Worm (Caenorhabditis elegans) whole organism, L2 larva: ENCODE results near the gene spp-22.
A peak's percentile ranks its signal among the peaks of the same experiment; 100 is the strongest.

Experiments used
- C34F6.9 ChIP-seq: fragments of 150-350 bp; optimal IDR thresholded peaks from 2 replicates; lab custom pipeline; 2014; ENCODE audit warnings: missing biosample characterization, missing genetic modification characterization
- F13H6.1 ChIP-seq: sonication (generic microtip); optimal IDR thresholded peaks from 2 replicates; lab custom pipeline; 2016; ENCODE audit warnings: missing genetic modification characterization, missing compliant biosample characterization
- R02D3.7 ChIP-seq: fragments of 150-350 bp; optimal IDR thresholded peaks from 2 replicates; lab custom pipeline; 2014; ENCODE audit warnings: missing biosample characterization, missing genetic modification characterization
- Y55F3AM.14 ChIP-seq: fragments of 200-800 bp; sonication (Bioruptor generic); optimal IDR thresholded peaks from 2 replicates; lab custom pipeline; 2018; ENCODE audit warnings: mild to moderate bottlenecking, missing genetic modification characterization, missing compliant biosample characterization
- ZK546.5 ChIP-seq: sonication (generic microtip); optimal IDR thresholded peaks from 2 replicates; lab custom pipeline; 2017; ENCODE audit warnings: missing biosample characterization, missing genetic modification characterization
- alr-1 ChIP-seq: fragments of 150-350 bp; optimal IDR thresholded peaks from 2 replicates; lab custom pipeline; 2014; ENCODE audit warnings: missing biosample characterization, missing genetic modification characterization
- aly-2 ChIP-seq: fragments of 150-350 bp; optimal IDR thresholded peaks from 2 replicates; lab custom pipeline; 2014; ENCODE audit warnings: missing biosample characterization, missing genetic modification characterization
- ama-1 ChIP-seq: fragments of 150-350 bp; optimal IDR thresholded peaks from 2 replicates; lab custom pipeline; 2018; ENCODE audit warnings: inconsistent platforms
- blmp-1 ChIP-seq: sonication (generic microtip); optimal IDR thresholded peaks from 2 replicates; lab custom pipeline; 2017; ENCODE audit warnings: missing genetic modification characterization, mild to moderate bottlenecking, missing compliant biosample characterization, antibody characterized with exemption, moderate library complexity; ENCODE audit not compliant: insufficient read depth
- ceh-16 ChIP-seq: fragments of 150-350 bp; optimal IDR thresholded peaks from 2 replicates; lab custom pipeline; 2014; ENCODE audit warnings: missing biosample characterization, missing genetic modification characterization
- ceh-82 ChIP-seq: fragments of 150-350 bp; optimal IDR thresholded peaks from 2 replicates; lab custom pipeline; 2014; ENCODE audit warnings: missing biosample characterization, missing genetic modification characterization
- crh-2 ChIP-seq: sonication (generic microtip); optimal IDR thresholded peaks from 2 replicates; lab custom pipeline; 2017; ENCODE audit warnings: missing biosample characterization, missing genetic modification characterization
- dmd-4 ChIP-seq: sonication (generic microtip); optimal IDR thresholded peaks from 2 replicates; lab custom pipeline; 2017; ENCODE audit warnings: missing biosample characterization, missing genetic modification characterization
- egl-27 ChIP-seq: sonication (generic microtip); optimal IDR thresholded peaks from 3 replicates; lab custom pipeline; 2017; ENCODE audit warnings: missing biosample characterization, missing genetic modification reagents, missing genetic modification characterization
- elt-1 ChIP-seq: fragments of 150-350 bp; optimal IDR thresholded peaks from 2 replicates; lab custom pipeline; 2014; ENCODE audit warnings: missing biosample characterization, missing genetic modification characterization
- elt-3 ChIP-seq: sonication (generic microtip); optimal IDR thresholded peaks from 2 replicates; lab custom pipeline; 2017; ENCODE audit warnings: missing biosample characterization, missing genetic modification characterization
- fos-1 ChIP-seq: fragments of 150-350 bp; optimal IDR thresholded peaks from 2 replicates; lab custom pipeline; 2014; ENCODE audit warnings: missing biosample characterization, missing genetic modification characterization
- gmeb-1 ChIP-seq: fragments of 150-350 bp; optimal IDR thresholded peaks from 2 replicates; lab custom pipeline; 2014; ENCODE audit warnings: missing biosample characterization, missing genetic modification characterization
- lin-11 ChIP-seq: fragments of 150-350 bp; sonication (generic microtip); optimal IDR thresholded peaks from 2 replicates; lab custom pipeline; 2014; ENCODE audit warnings: missing biosample characterization, missing genetic modification characterization, inconsistent platforms, mixed read lengths
- lin-13 ChIP-seq: fragments of 150-350 bp; optimal IDR thresholded peaks from 2 replicates; lab custom pipeline; 2014; ENCODE audit warnings: missing biosample characterization, missing genetic modification reagents, missing genetic modification characterization
- lin-39 ChIP-seq: fragments of 150-350 bp; optimal IDR thresholded peaks from 2 replicates; lab custom pipeline; 2014; ENCODE audit warnings: missing biosample characterization, missing genetic modification reagents, missing genetic modification characterization
- lsy-2 ChIP-seq, 2 experiments: fragments of 150-350 bp in 1 of 2; sonication (generic microtip) in 1 of 2; optimal IDR thresholded peaks; 2 replicates each; lab custom pipeline; 2014 to 2017; ENCODE audit warnings: missing biosample characterization in 2 of 2, missing genetic modification characterization in 2 of 2
- mab-5 ChIP-seq: fragments of 150-350 bp; optimal IDR thresholded peaks from 2 replicates; lab custom pipeline; 2014; ENCODE audit warnings: missing biosample characterization, missing genetic modification characterization
- mbf-1 ChIP-seq: sonication (generic microtip); optimal IDR thresholded peaks from 2 replicates; lab custom pipeline; 2017; ENCODE audit warnings: missing biosample characterization, missing genetic modification characterization
- mdl-1 ChIP-seq, 2 experiments: fragments of 150-350 bp in 1 of 2; sonication (generic microtip) in 1 of 2; optimal IDR thresholded peaks; 2 replicates each; lab custom pipeline; 2017; ENCODE audit warnings: missing biosample characterization in 2 of 2, missing genetic modification characterization in 2 of 2
- nhr-10 ChIP-seq: sonication (generic microtip); optimal IDR thresholded peaks from 2 replicates; lab custom pipeline; 2017; ENCODE audit warnings: missing biosample characterization, missing genetic modification characterization
- nhr-11 ChIP-seq: fragments of 150-350 bp; optimal IDR thresholded peaks from 2 replicates; lab custom pipeline; 2014; ENCODE audit warnings: missing biosample characterization, missing genetic modification characterization
- nhr-12 ChIP-seq: fragments of 150-350 bp; optimal IDR thresholded peaks from 2 replicates; lab custom pipeline; 2014; ENCODE audit warnings: missing biosample characterization, missing genetic modification characterization
- nhr-129 ChIP-seq: fragments of 150-350 bp; optimal IDR thresholded peaks from 2 replicates; lab custom pipeline; 2014; ENCODE audit warnings: missing biosample characterization, missing genetic modification characterization
- nhr-21 ChIP-seq: fragments of 150-350 bp; optimal IDR thresholded peaks from 2 replicates; lab custom pipeline; 2014; ENCODE audit warnings: missing biosample characterization, missing genetic modification characterization
- nhr-23 ChIP-seq: fragments of 150-350 bp; optimal IDR thresholded peaks from 2 replicates; lab custom pipeline; 2014; ENCODE audit warnings: missing biosample characterization, missing genetic modification reagents, missing genetic modification characterization
- nhr-237 ChIP-seq: fragments of 150-350 bp; optimal IDR thresholded peaks from 2 replicates; lab custom pipeline; 2014; ENCODE audit warnings: missing biosample characterization, missing genetic modification characterization
- nhr-25 ChIP-seq: fragments of 150-350 bp; sonication (generic microtip); optimal IDR thresholded peaks from 3 replicates; lab custom pipeline; 2014; ENCODE audit warnings: missing biosample characterization, missing genetic modification characterization
- nhr-6 ChIP-seq: fragments of 150-350 bp; optimal IDR thresholded peaks from 2 replicates; lab custom pipeline; 2014; ENCODE audit warnings: missing biosample characterization, missing genetic modification characterization
- nhr-77 ChIP-seq: fragments of 150-350 bp; optimal IDR thresholded peaks from 2 replicates; lab custom pipeline; 2014; ENCODE audit warnings: missing biosample characterization, missing genetic modification characterization
- peb-1 ChIP-seq: fragments of 150-350 bp; optimal IDR thresholded peaks from 2 replicates; lab custom pipeline; 2014; ENCODE audit warnings: missing biosample characterization, missing genetic modification characterization
- sem-4 ChIP-seq: fragments of 150-350 bp; optimal IDR thresholded peaks from 2 replicates; lab custom pipeline; 2014; ENCODE audit warnings: missing biosample characterization, missing genetic modification reagents, missing genetic modification characterization
- skn-1 ChIP-seq: sonication (generic microtip); optimal IDR thresholded peaks from 2 replicates; lab custom pipeline; 2017; ENCODE audit warnings: missing biosample characterization, missing genetic modification characterization
- sma-3 ChIP-seq: sonication (generic microtip); optimal IDR thresholded peaks from 2 replicates; lab custom pipeline; 2016; ENCODE audit warnings: missing genetic modification reagents, missing genetic modification characterization, missing compliant biosample characterization
- sma-9 ChIP-seq, 2 experiments: fragments of 150-350 bp in 1 of 2; sonication (generic microtip) in 1 of 2; optimal IDR thresholded peaks; 2 replicates each; lab custom pipeline; 2014 to 2016; ENCODE audit warnings: missing genetic modification characterization in 2 of 2, mild to moderate bottlenecking in 1 of 2, missing biosample characterization in 1 of 2, missing compliant biosample characterization in 1 of 2, missing genetic modification reagents in 1 of 2, moderate library complexity in 1 of 2
- snpc-4 ChIP-seq: fragments of 150-350 bp; optimal IDR thresholded peaks from 2 replicates; lab custom pipeline; 2014; ENCODE audit warnings: missing biosample characterization, missing genetic modification characterization
- unc-39 ChIP-seq: fragments of 150-350 bp; optimal IDR thresholded peaks from 2 replicates; lab custom pipeline; 2014; ENCODE audit warnings: missing biosample characterization, missing genetic modification characterization
- unc-55 ChIP-seq: fragments of 150-350 bp; sonication (generic microtip); optimal IDR thresholded peaks from 3 replicates; lab custom pipeline; 2014; ENCODE audit warnings: missing biosample characterization, missing genetic modification reagents, missing genetic modification characterization
- unc-62 ChIP-seq: fragments of 150-350 bp; optimal IDR thresholded peaks from 2 replicates; lab custom pipeline; 2014; ENCODE audit warnings: missing biosample characterization, missing genetic modification reagents, missing genetic modification characterization
- zag-1 ChIP-seq: fragments of 150-350 bp; optimal IDR thresholded peaks from 2 replicates; lab custom pipeline; 2014; ENCODE audit warnings: missing biosample characterization, missing genetic modification characterization
- ztf-1 ChIP-seq: fragments of 200-800 bp; sonication (Bioruptor generic); conservative IDR thresholded peaks from 2 replicates; pipeline ENCODE4 v1.3.6; 2022; ENCODE audit warnings: missing genetic modification characterization, missing compliant biosample characterization
- ztf-11 ChIP-seq: sonication (generic microtip); optimal IDR thresholded peaks from 2 replicates; lab custom pipeline; 2017; ENCODE audit warnings: missing biosample characterization, missing genetic modification characterization
- ztf-4 ChIP-seq: fragments of 150-350 bp; optimal IDR thresholded peaks from 2 replicates; lab custom pipeline; 2014; ENCODE audit warnings: missing biosample characterization, missing genetic modification characterization

The spp-22 gene

DNA sequence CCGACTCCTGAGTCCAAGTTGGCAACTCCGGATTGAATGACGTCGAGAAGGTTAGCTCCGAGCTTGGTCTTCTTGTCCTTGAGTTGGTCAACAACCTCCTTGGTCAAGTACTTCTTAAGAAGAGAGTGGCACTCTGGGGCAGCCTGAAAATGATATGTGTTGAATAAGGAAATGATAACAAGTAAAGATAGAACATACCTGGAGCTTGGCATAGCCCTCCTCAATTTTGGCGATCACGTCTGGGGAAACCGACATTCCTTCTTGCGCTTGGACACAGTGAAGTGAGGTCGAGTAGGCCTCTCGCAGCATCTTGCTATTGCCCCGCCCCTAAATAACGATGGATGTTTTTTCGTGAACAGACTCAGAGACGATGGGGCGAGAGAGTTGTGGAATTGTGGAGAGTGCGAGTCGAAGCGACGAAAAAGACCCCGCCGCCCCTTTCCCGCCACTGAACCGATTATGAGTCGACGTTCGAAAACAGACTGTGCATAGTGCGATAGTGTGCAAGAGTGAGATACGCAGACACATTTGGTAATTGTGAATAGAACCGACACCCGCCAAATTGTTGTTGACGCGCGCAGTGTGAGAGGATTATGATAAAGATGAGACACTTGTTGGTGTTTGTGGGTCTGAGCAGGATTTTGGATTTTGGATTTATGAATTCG is 20.8 kb downstream of the spp-22 start:
- TF ChIP-seq F13H6.1 (peak; percentile 63), gmeb-1 (no peak), unc-62 (GFP tag; lab: Kevin White, UChicago) (no peak), fos-1 (tag; lab: Kevin White, UChicago) (peak; percentile 54), ama-1 (lab: Kevin White, UChicago) (peak; percentile 63), aly-2 (tag; lab: Kevin White, UChicago) (no peak), ztf-4 (tag; lab: Kevin White, UChicago) (peak; percentile 0), snpc-4 (no peak), nhr-23 (tag; lab: Kevin White, UChicago) (no peak), nhr-21 (tag; lab: Kevin White, UChicago) (no peak), lin-13 (GFP tag; lab: Kevin White, UChicago) (no peak), lsy-2 (tag; optimal IDR thresholded peaks at IDR 0.05; lab: Kevin White, UChicago) (peak in 1 of 2 experiments; percentile 55), nhr-10 (no peak), mab-5 (tag; lab: Kevin White, UChicago) (no peak), peb-1 (tag; lab: Kevin White, UChicago) (no peak), unc-55 (GFP tag; lab: Kevin White, UChicago) (peak; percentile 21), alr-1 (tag; lab: Kevin White, UChicago) (no peak), nhr-129 (tag; lab: Kevin White, UChicago) (peak; percentile 63), nhr-6 (no peak), nhr-12 (tag; lab: Kevin White, UChicago) (no peak), ztf-11 (tag; lab: Kevin White, UChicago) (no peak), mdl-1 (tag; optimal IDR thresholded peaks at IDR 0.05; lab: Kevin White, UChicago) (peak in 1 of 2 experiments; percentile 39), elt-1 (tag; lab: Kevin White, UChicago) (no peak), Y55F3AM.14 (GFP tag; lab: Kevin White, UChicago) (no peak), egl-27 (tag; lab: Kevin White, UChicago) (no peak), blmp-1 (no peak), nhr-237 (tag; lab: Kevin White, UChicago) (no peak), elt-3 (tag; lab: Kevin White, UChicago) (no peak), nhr-25 (peak; percentile 23), sem-4 (tag; lab: Kevin White, UChicago) (no peak), mbf-1 (tag; lab: Kevin White, UChicago) (no peak), ztf-1 (GFP tag; lab: Robert Waterston, UW) (no peak), nhr-77 (tag; lab: Kevin White, UChicago) (no peak), sma-3 (GFP tag; lab: Kevin White, UChicago) (no peak), R02D3.7 (tag; lab: Kevin White, UChicago) (no peak), unc-39 (tag; lab: Kevin White, UChicago) (no peak), lin-39 (tag; lab: Kevin White, UChicago) (no peak), ceh-16 (no peak), zag-1 (tag; lab: Kevin White, UChicago) (no peak), ceh-82 (tag; lab: Kevin White, UChicago) (no peak), sma-9 (GFP tag; optimal IDR thresholded peaks at IDR 0.05; lab: Kevin White, UChicago) (peak; percentile 45), sma-9 (tag; optimal IDR thresholded peaks at IDR 0.05; lab: Kevin White, UChicago) (no peak), ZK546.5 (tag; lab: Kevin White, UChicago) (no peak), crh-2 (peak; percentile 58), lin-11 (tag; lab: Kevin White, UChicago) (peak; percentile 9), C34F6.9 (tag; lab: Kevin White, UChicago) (peak; percentile 39), skn-1 (tag; lab: Kevin White, UChicago) (no peak), nhr-11 (tag; lab: Kevin White, UChicago) (no peak), dmd-4 (no peak)
